Fruit fly (Drosophila melanogaster): ENCODE measurements around the gene CG42724.

- TF ChIP-seq Myc (optimal IDR thresholded peaks at IDR 0.05), result no peak
- no peak for TF ChIP-seq Sin3A (optimal IDR thresholded peaks at IDR 0.05)
Observed at dm6 chr3R:6337397-6337796, 30.7 kb downstream of the CG42724 start.

All from Kc167 (cell line).